Fruit fly (Drosophila melanogaster): ENCODE data around the gene Fur1.

The Fur1 gene

dm6 chr3R:25461666-25462065 lies 11.2 kb downstream of the Fur1 start:
- TF ChIP-seq Hr96 (GFP tag; optimal IDR thresholded peaks at IDR 0.05) = no peak
- no peak for TF ChIP-seq Clk (GFP tag; optimal IDR thresholded peaks at IDR 0.05)
- no peak for TF ChIP-seq CG14711 (tag; optimal IDR thresholded peaks at IDR 0.05)
- no peak for TF ChIP-seq Crg-1 (GFP tag; optimal IDR thresholded peaks at IDR 0.05)
- no peak for TF ChIP-seq pad (GFP tag; optimal IDR thresholded peaks at IDR 0.05)
- TF ChIP-seq CG12768 (GFP tag; optimal IDR thresholded peaks at IDR 0.05) = no peak
- TF ChIP-seq ovo (GFP tag; optimal IDR thresholded peaks at IDR 0.05) = no peak

DNA sequence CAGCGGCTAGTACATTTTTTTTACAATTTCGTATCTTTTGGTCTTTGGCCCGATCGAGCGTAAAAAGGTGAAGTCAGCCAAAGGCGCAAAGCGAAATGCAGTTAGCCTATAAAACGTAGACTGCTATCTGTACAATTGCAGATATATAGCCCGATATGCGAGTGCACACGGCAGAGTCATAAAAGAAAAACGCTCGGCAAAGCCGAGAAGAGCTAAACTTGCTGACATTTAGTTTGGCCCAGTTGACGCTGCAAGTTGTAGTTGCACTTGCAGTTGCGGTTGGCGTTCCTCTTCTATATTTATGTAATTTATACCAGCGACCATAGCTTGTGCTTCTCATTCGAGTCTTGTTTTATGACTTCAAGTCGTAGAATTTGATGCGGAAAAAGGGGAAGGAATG lies 12.2 kb downstream of the Fur1 start:
- TF ChIP-seq tj (GFP tag; optimal IDR thresholded peaks at IDR 0.05) = peak; percentile 92
- no peak for TF ChIP-seq Crg-1 (GFP tag; optimal IDR thresholded peaks at IDR 0.05)
- TF ChIP-seq pad (GFP tag; optimal IDR thresholded peaks at IDR 0.05) = no peak
- TF ChIP-seq ovo (GFP tag; optimal IDR thresholded peaks at IDR 0.05) = no peak
- no peak for TF ChIP-seq Hr96 (GFP tag; optimal IDR thresholded peaks at IDR 0.05)
- TF ChIP-seq Clk (GFP tag; optimal IDR thresholded peaks at IDR 0.05) = no peak
- no peak for TF ChIP-seq bab1 (GFP tag; optimal IDR thresholded peaks at IDR 0.05)
- no peak for TF ChIP-seq cic (GFP tag; optimal IDR thresholded peaks at IDR 0.05)
- no peak for TF ChIP-seq CG5204 (GFP tag; optimal IDR thresholded peaks at IDR 0.05)

- no peak for TF ChIP-seq CG5204 (GFP tag; optimal IDR thresholded peaks at IDR 0.05)
- no peak for TF ChIP-seq Hr96 (GFP tag; optimal IDR thresholded peaks at IDR 0.05)
- peak; percentile 23 for TF ChIP-seq CG14711 (tag; optimal IDR thresholded peaks at IDR 0.05)
- TF ChIP-seq pad (GFP tag; optimal IDR thresholded peaks at IDR 0.05) = no peak
- no peak for TF ChIP-seq bab1 (GFP tag; optimal IDR thresholded peaks at IDR 0.05)
Observed at dm6 chr3R:25459200-25459809, 13.6 kb downstream of the Fur1 start.

dm6 chr3R:25457097-25457496 lies 15.8 kb downstream of the Fur1 start:
- no peak for TF ChIP-seq CG7101 (tag; optimal IDR thresholded peaks at IDR 0.05)

- TF ChIP-seq CG7045 (GFP tag; optimal IDR thresholded peaks at IDR 0.05) (peak; percentile 2), ovo (GFP tag; optimal IDR thresholded peaks at IDR 0.05) (no peak), CG11617 (GFP tag; optimal IDR thresholded peaks at IDR 0.05) (peak; percentile 29), Hr96 (GFP tag; optimal IDR thresholded peaks at IDR 0.05) (no peak), Clk (GFP tag; optimal IDR thresholded peaks at IDR 0.05) (peak; percentile 6), CG12768 (GFP tag; optimal IDR thresholded peaks at IDR 0.05) (peak; percentile 4), Mnt (GFP tag; optimal IDR thresholded peaks at IDR 0.05) (no peak), bab1 (GFP tag; optimal IDR thresholded peaks at IDR 0.05) (no peak), pad (GFP tag; optimal IDR thresholded peaks at IDR 0.05) (no peak), CG5204 (GFP tag; optimal IDR thresholded peaks at IDR 0.05) (no peak), tj (GFP tag; optimal IDR thresholded peaks at IDR 0.05) (no peak), cic (GFP tag; optimal IDR thresholded peaks at IDR 0.05) (peak; percentile 24), CG7101 (tag; optimal IDR thresholded peaks at IDR 0.05) (peak; percentile 19), Crg-1 (GFP tag; optimal IDR thresholded peaks at IDR 0.05) (no peak), CG33017 (tag; optimal IDR thresholded peaks at IDR 0.05) (no peak), cnc (optimal IDR thresholded peaks at IDR 0.05) (no peak), kay (GFP tag; ENCODE audit: borderline replicate concordance) (peak; percentile 85)
Observed at dm6 chr3R:25453150-25453680, 19.6 kb downstream of the Fur1 start.

DNA sequence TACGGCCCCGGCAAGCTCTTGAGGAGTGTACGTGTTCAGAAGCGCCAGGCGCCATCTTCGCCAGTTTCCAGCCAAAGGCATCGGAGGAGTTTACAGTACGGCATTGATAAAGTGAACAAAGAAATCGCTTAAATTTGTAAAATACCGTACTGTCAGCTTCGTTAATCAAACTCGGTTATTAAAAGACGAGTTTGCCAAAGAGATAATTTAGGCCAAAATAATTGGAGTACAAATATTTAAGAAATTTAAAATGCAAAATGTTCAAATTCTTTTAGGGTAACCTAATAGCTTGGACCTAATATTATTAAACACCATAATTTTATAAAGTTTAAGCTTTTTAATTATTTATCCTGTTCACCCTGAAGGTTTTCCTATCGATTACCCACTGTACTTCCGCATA lies 21.0 kb downstream of the Fur1 start:
- TF ChIP-seq Mnt (GFP tag; optimal IDR thresholded peaks at IDR 0.05) (no peak), CG1620 (GFP tag; optimal IDR thresholded peaks at IDR 0.05) (no peak), CG5204 (GFP tag; optimal IDR thresholded peaks at IDR 0.05) (no peak), Clk (GFP tag; optimal IDR thresholded peaks at IDR 0.05) (no peak), ovo (GFP tag; optimal IDR thresholded peaks at IDR 0.05) (no peak), CG7045 (GFP tag; optimal IDR thresholded peaks at IDR 0.05) (no peak), pad (GFP tag; optimal IDR thresholded peaks at IDR 0.05) (no peak), CG11617 (GFP tag; optimal IDR thresholded peaks at IDR 0.05) (no peak), cic (GFP tag; optimal IDR thresholded peaks at IDR 0.05) (no peak), tj (GFP tag; optimal IDR thresholded peaks at IDR 0.05) (no peak), CG7101 (tag; optimal IDR thresholded peaks at IDR 0.05) (no peak), CG14711 (tag; optimal IDR thresholded peaks at IDR 0.05) (no peak), bab1 (GFP tag; optimal IDR thresholded peaks at IDR 0.05) (no peak), Crg-1 (GFP tag; optimal IDR thresholded peaks at IDR 0.05) (no peak), cnc (optimal IDR thresholded peaks at IDR 0.05) (no peak), toe (GFP tag; optimal IDR thresholded peaks at IDR 0.05) (no peak)

DNA sequence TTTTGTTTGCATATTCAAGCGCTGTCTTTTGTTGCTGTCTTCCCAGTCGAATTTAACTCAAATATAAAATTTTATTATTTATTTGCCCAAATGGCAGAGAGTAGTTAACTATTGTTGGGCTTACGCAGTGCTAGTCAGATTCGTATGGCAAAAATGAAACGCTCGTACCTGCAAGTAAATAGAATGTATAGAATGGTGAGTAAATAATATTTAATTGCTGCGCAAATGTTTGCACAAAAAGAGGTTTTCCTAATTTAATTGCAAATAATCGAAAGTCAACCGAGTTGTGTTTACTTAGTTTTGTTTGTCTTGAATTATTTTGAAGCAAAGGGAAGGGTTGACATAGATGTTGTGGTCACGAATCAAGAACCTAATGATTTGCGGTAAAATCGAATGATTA lies 24.1 kb downstream of the Fur1 start:
- TF ChIP-seq Crg-1 (GFP tag; optimal IDR thresholded peaks at IDR 0.05) (no peak), toe (GFP tag; optimal IDR thresholded peaks at IDR 0.05) (no peak), CG33017 (tag; optimal IDR thresholded peaks at IDR 0.05) (no peak), bab1 (GFP tag; optimal IDR thresholded peaks at IDR 0.05) (no peak), CG14711 (tag; optimal IDR thresholded peaks at IDR 0.05) (no peak), CG7045 (GFP tag; optimal IDR thresholded peaks at IDR 0.05) (no peak), CG5204 (GFP tag; optimal IDR thresholded peaks at IDR 0.05) (no peak), cnc (optimal IDR thresholded peaks at IDR 0.05) (no peak), tj (GFP tag; optimal IDR thresholded peaks at IDR 0.05) (no peak), CG7101 (tag; optimal IDR thresholded peaks at IDR 0.05) (no peak), pad (GFP tag; optimal IDR thresholded peaks at IDR 0.05) (no peak), CG11617 (GFP tag; optimal IDR thresholded peaks at IDR 0.05) (no peak), Mnt (GFP tag; optimal IDR thresholded peaks at IDR 0.05) (no peak), cic (GFP tag; optimal IDR thresholded peaks at IDR 0.05) (no peak), CG1620 (GFP tag; optimal IDR thresholded peaks at IDR 0.05) (no peak)
